Fruit fly (Drosophila melanogaster): ENCODE results near the gene Hsc20.

- no peak for TF ChIP-seq CG8478 (optimal IDR thresholded peaks at IDR 0.05)
- no peak for TF ChIP-seq CTCF (optimal IDR thresholded peaks at IDR 0.05)
Observed at dm6 chr3L:16183493-16183892, 49.4 kb upstream of the Hsc20 start.

All from S2 (cell line).